Worm (Caenorhabditis elegans): ENCODE data around the gene egl-23.

The egl-23 gene

ce11 chrIV:13979797-13980459 is 9.0 kb upstream of the egl-23 start, which contains the start of gene dnbp-1 (continued):
- TF ChIP-seq nfyb-1 (GFP tag; IDR thresholded peaks at IDR 0.05) (no peak), F57C9.4 (tag; optimal IDR thresholded peaks at IDR 0.05) (no peak), athp-1 (tag; optimal IDR thresholded peaks at IDR 0.05) (no peak), attf-5 (GFP tag; optimal IDR thresholded peaks at IDR 0.05) (peak; percentile 83), mel-28 (tag; optimal IDR thresholded peaks at IDR 0.05; ENCODE audit: borderline replicate concordance) (no peak), lag-1 (GFP tag; IDR thresholded peaks at IDR 0.05) (no peak), rpc-1 (optimal IDR thresholded peaks at IDR 0.05) (no peak), rpc-1 (tag; optimal IDR thresholded peaks at IDR 0.05) (no peak), bed-2 (GFP tag; IDR thresholded peaks at IDR 0.05) (no peak), chd-7 (tag; optimal IDR thresholded peaks at IDR 0.05) (no peak), F52B5.7 (tag; optimal IDR thresholded peaks at IDR 0.05) (no peak), unc-62 (GFP tag; optimal IDR thresholded peaks at IDR 0.05) (peak; percentile 0), nhr-120 (GFP tag; IDR thresholded peaks at IDR 0.05) (no peak), lin-35 (GFP tag; optimal IDR thresholded peaks at IDR 0.05) (no peak)

DNA sequence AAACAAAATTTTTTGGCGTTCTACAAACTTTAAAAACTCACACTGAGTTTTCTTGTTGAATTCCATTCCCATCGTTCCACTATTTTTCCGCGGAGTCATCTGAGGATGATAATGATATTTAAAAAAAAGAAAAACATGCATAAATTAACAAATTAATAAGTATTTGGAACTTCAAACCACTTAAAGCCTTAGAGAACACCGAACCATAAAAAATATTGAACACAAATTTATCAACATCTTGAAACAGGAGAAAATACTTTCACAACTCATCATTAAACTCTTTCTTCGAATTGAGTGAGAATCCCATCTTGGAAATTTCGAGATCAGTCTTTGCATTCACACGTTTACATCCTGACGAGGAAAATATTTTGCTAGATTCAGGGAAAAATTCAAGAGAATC is 6.5 kb upstream of the egl-23 start, which contains the start of gene gei-18:
Gene gei-18 (minus strand): TSS at position 101 of the 400 bp plus-strand sequence.
- TF ChIP-seq hlh-12 (tag; optimal IDR thresholded peaks at IDR 0.05) (no peak), madf-6 (GFP tag; IDR thresholded peaks at IDR 0.05) (no peak), nhr-179 (tag; optimal IDR thresholded peaks at IDR 0.05) (no peak), Y53G8AR.9 (GFP tag; conservative IDR thresholded peaks at IDR 0.05) (no peak), atf-7 (tag; optimal IDR thresholded peaks at IDR 0.05) (no peak), ztf-25 (GFP tag; IDR thresholded peaks at IDR 0.05) (no peak), egrh-3 (GFP tag; IDR thresholded peaks at IDR 0.05) (no peak), B0035.1 (tag; optimal IDR thresholded peaks at IDR 0.05) (no peak), zfh-2 (GFP tag; conservative IDR thresholded peaks at IDR 0.05) (no peak), K11D2.4 (GFP tag; IDR thresholded peaks at IDR 0.05) (no peak), bed-2 (GFP tag; IDR thresholded peaks at IDR 0.05) (no peak)

ce11 chrIV:13984041-13984440 is 4.8 kb upstream of the egl-23 start, which contains the start of gene tor-2:
TSS of gene tor-2 (minus strand) at chrIV:13984141.
- TF ChIP-seq efl-1 (GFP tag; optimal IDR thresholded peaks at IDR 0.05) (no peak), F39B2.1 (GFP tag; IDR thresholded peaks at IDR 0.05) (no peak), snpc-1.1 (tag; optimal IDR thresholded peaks at IDR 0.05; ENCODE audit: insufficient read depth) (no peak), him-1 (tag; optimal IDR thresholded peaks at IDR 0.05) (no peak), B0261.1 (tag; optimal IDR thresholded peaks at IDR 0.05) (no peak), egrh-3 (GFP tag; IDR thresholded peaks at IDR 0.05) (no peak), ceh-58 (GFP tag; IDR thresholded peaks at IDR 0.05) (no peak), bed-2 (GFP tag; IDR thresholded peaks at IDR 0.05) (no peak), zfh-2 (GFP tag; conservative IDR thresholded peaks at IDR 0.05) (no peak), nfyb-1 (GFP tag; IDR thresholded peaks at IDR 0.05) (no peak), nhr-90 (tag; optimal IDR thresholded peaks at IDR 0.05) (no peak), chd-7 (tag; optimal IDR thresholded peaks at IDR 0.05) (no peak), rcor-1 (GFP tag; IDR thresholded peaks at IDR 0.05) (no peak), egl-18 (GFP tag; IDR thresholded peaks at IDR 0.05) (no peak), ama-1 (optimal IDR thresholded peaks at IDR 0.05) (no peak), ama-1 (GFP tag; optimal IDR thresholded peaks at IDR 0.05) (no peak), atf-7 (tag; optimal IDR thresholded peaks at IDR 0.05) (no peak)

DNA sequence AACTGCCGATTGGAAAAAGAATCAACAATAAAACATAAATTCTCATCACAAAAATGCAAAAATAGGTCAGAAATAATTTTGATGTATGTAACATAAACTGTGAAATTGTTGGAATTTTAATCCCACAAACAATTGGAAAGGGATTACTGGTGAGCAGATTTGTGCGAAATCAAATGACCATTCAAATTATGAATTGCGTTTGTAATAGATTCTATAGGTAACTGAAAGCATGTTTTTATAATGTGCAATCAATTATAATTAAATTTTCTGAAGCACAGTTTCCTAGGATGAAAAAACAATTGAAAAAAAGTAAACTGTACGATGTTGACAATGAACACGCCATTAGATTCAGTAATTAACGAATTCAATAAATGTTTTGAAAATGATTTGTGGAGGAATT is 3.2 kb upstream of the egl-23 start, which contains the start of gene tor-1:
Gene tor-1 (minus strand): TSS at position 101 of the 400 bp plus-strand sequence.
- TF ChIP-seq ztf-26 (tag; optimal IDR thresholded peaks at IDR 0.05) (no peak), F37B4.10 (GFP tag; IDR thresholded peaks at IDR 0.05) (no peak), rpc-1 (optimal IDR thresholded peaks at IDR 0.05) (no peak), rpc-1 (tag; optimal IDR thresholded peaks at IDR 0.05) (no peak), F57A8.1 (GFP tag; optimal IDR thresholded peaks at IDR 0.05) (no peak), C06A6.2 (GFP tag; conservative IDR thresholded peaks at IDR 0.05) (no peak), mes-4 (tag; optimal IDR thresholded peaks at IDR 0.05) (no peak)
